Fruit fly (Drosophila melanogaster): ENCODE results near the gene CG17982.

CG17982 gene

dm6 chrX:8100026-8100825, 43.4 kb downstream of the CG17982 start (continued):
- TF ChIP-seq CG16779 (tag; optimal IDR thresholded peaks at IDR 0.05) (peak; percentile 60), CG1621 (tag; optimal IDR thresholded peaks at IDR 0.05) (peak; percentile 70), Eip93F (GFP tag; optimal IDR thresholded peaks at IDR 0.05) (peak; percentile 41), CG6276 (GFP tag; optimal IDR thresholded peaks at IDR 0.05) (peak; percentile 78), CG34406 (GFP tag; optimal IDR thresholded peaks at IDR 0.05) (peak; percentile 77), Met (GFP tag; optimal IDR thresholded peaks at IDR 0.05) (peak; percentile 77), lz (GFP tag; optimal IDR thresholded peaks at IDR 0.05) (peak; percentile 73), Smox (GFP tag; optimal IDR thresholded peaks at IDR 0.05) (peak; percentile 91), acj6 (GFP tag; optimal IDR thresholded peaks at IDR 0.05) (peak; percentile 80), CG11902 (GFP tag; optimal IDR thresholded peaks at IDR 0.05) (peak; percentile 13), CG10631 (GFP tag; optimal IDR thresholded peaks at IDR 0.05) (peak; percentile 85), CG6163 (GFP tag; IDR thresholded peaks at IDR 0.05) (peak; percentile 90), spab (GFP tag; optimal IDR thresholded peaks at IDR 0.05) (peak; percentile 68), CG4318 (GFP tag; optimal IDR thresholded peaks at IDR 0.05) (peak; percentile 69), Eip75B (GFP tag; optimal IDR thresholded peaks at IDR 0.05) (peak; percentile 76), CG6854 (GFP tag; optimal IDR thresholded peaks at IDR 0.05) (peak; percentile 45), cyc (GFP tag; optimal IDR thresholded peaks at IDR 0.05) (peak; percentile 75), ss (GFP tag; optimal IDR thresholded peaks at IDR 0.05) (peak; percentile 66 to 76), salr (GFP tag; optimal IDR thresholded peaks at IDR 0.05) (peak; percentile 52 to 76), Lpt (GFP tag; optimal IDR thresholded peaks at IDR 0.05) (peak; percentile 66)

dm6 chrX:8093722-8094177, 49.9 kb downstream of the CG17982 start, which contains the start of gene UbcE2H:
UbcE2H (minus strand) TSS chrX:8094064.
- peak; percentile 12 for TF ChIP-seq CG6854 (GFP tag; optimal IDR thresholded peaks at IDR 0.05)
- no peak for TF ChIP-seq CG7368 (GFP tag; optimal IDR thresholded peaks at IDR 0.05)
- TF ChIP-seq Lpt (GFP tag; optimal IDR thresholded peaks at IDR 0.05): no peak
- no peak for TF ChIP-seq cyc (GFP tag; optimal IDR thresholded peaks at IDR 0.05)
- TF ChIP-seq Smox (GFP tag; optimal IDR thresholded peaks at IDR 0.05): no peak
- TF ChIP-seq Sox15 (GFP tag; optimal IDR thresholded peaks at IDR 0.05): no peak
- TF ChIP-seq CG32006 (GFP tag; optimal IDR thresholded peaks at IDR 0.05): no peak
- TF ChIP-seq achi (GFP tag; optimal IDR thresholded peaks at IDR 0.05): peak; percentile 20
- no peak; the same call in 2 of the 3 replicates for TF ChIP-seq eg (GFP tag; IDR thresholded peaks at IDR 0.05)
- TF ChIP-seq CG10669 (GFP tag; optimal IDR thresholded peaks at IDR 0.05): no peak
- TF ChIP-seq fkh (GFP tag; optimal IDR thresholded peaks at IDR 0.05): peak; percentile 65
- no peak for TF ChIP-seq acj6 (GFP tag; optimal IDR thresholded peaks at IDR 0.05)
- TF ChIP-seq esn (GFP tag; optimal IDR thresholded peaks at IDR 0.05): peak; percentile 6
- peak; percentile 47 for TF ChIP-seq topi (GFP tag; optimal IDR thresholded peaks at IDR 0.05)
- TF ChIP-seq svp (GFP tag): peak; percentile 72
- TF ChIP-seq CG6276 (GFP tag; optimal IDR thresholded peaks at IDR 0.05): no peak
- 0 out of 2 replicates have a peak, but pooled peaks have one; percentile 30 for TF ChIP-seq CG15336 (GFP tag; IDR thresholded peaks at IDR 0.05)
- TF ChIP-seq ss (GFP tag; optimal IDR thresholded peaks at IDR 0.05): no peak
- TF ChIP-seq fd59A (GFP tag; optimal IDR thresholded peaks at IDR 0.05): no peak
- no peak for TF ChIP-seq CG4318 (GFP tag; optimal IDR thresholded peaks at IDR 0.05)
- no peak for TF ChIP-seq CG10631 (GFP tag; optimal IDR thresholded peaks at IDR 0.05)
- peak; percentile 44 for TF ChIP-seq CG1621 (tag; optimal IDR thresholded peaks at IDR 0.05)
- TF ChIP-seq net (GFP tag; optimal IDR thresholded peaks at IDR 0.05): peak; percentile 18
- no peak for TF ChIP-seq CG8319 (GFP tag; optimal IDR thresholded peaks at IDR 0.05)
- TF ChIP-seq CG3032 (tag; optimal IDR thresholded peaks at IDR 0.05): no peak
- no peak for TF ChIP-seq CG16779 (tag; optimal IDR thresholded peaks at IDR 0.05)
- TF ChIP-seq Eip78C (GFP tag): peak; percentile 58
- no peak for TF ChIP-seq Hr4 (GFP tag; optimal IDR thresholded peaks at IDR 0.05)
- no peak for TF ChIP-seq Eip93F (GFP tag; optimal IDR thresholded peaks at IDR 0.05)
- TF ChIP-seq Sox102F (GFP tag; optimal IDR thresholded peaks at IDR 0.05): no peak
- TF ChIP-seq CG11902 (GFP tag; optimal IDR thresholded peaks at IDR 0.05): no peak

Measured in whole organism, prepupa.